Worm (Caenorhabditis elegans) whole organism, L4 larva: ENCODE results near the gene shc-3.
A peak's percentile ranks its signal among the peaks of the same experiment; 100 is the strongest.

Experiments
- D1046.2 ChIP-seq: fragments of 200-800 bp; sonication (Bioruptor generic); IDR thresholded peaks from 2 replicates; pipeline ENCODE4 v1.3.6; 2022; ENCODE audit warnings: missing genetic modification characterization, missing compliant biosample characterization
- F26F4.8 ChIP-seq: fragments of 200-800 bp; sonication (Bioruptor generic); conservative IDR thresholded peaks from 2 replicates; pipeline ENCODE4 v1.3.6; 2022; ENCODE audit warnings: missing genetic modification characterization, missing compliant biosample characterization
- F44E2.7 ChIP-seq: fragments of 200-800 bp; sonication (Bioruptor generic); IDR thresholded peaks from 2 replicates; pipeline ENCODE4 v2.1.2; 2022; ENCODE audit warnings: missing genetic modification characterization, missing compliant biosample characterization
- R02D3.7 ChIP-seq: fragments of 150-350 bp; sonication (generic microtip); optimal IDR thresholded peaks from 3 replicates; lab custom pipeline; 2014; ENCODE audit warnings: missing biosample characterization, missing genetic modification characterization
- T26A8.4 ChIP-seq: fragments of 200-800 bp; sonication (Bioruptor generic); IDR thresholded peaks from 2 replicates; pipeline ENCODE4 v1.3.6; 2022; ENCODE audit warnings: missing genetic modification characterization, missing compliant biosample characterization
- Y105C5A.15 ChIP-seq: fragments of 200-800 bp; sonication (Bioruptor generic); IDR thresholded peaks from 2 replicates; pipeline ENCODE4 v1.3.6; 2022; ENCODE audit warnings: missing genetic modification characterization, missing compliant biosample characterization
- Y5F2A.4 ChIP-seq: fragments of 200-800 bp; sonication (Bioruptor generic); optimal IDR thresholded peaks from 2 replicates; lab custom pipeline; 2018; ENCODE audit warnings: mild to moderate bottlenecking, missing genetic modification characterization, missing compliant biosample characterization
- aly-2 ChIP-seq: sonication (generic microtip); optimal IDR thresholded peaks from 2 replicates; lab custom pipeline; 2018; ENCODE audit warnings: missing biosample characterization, missing genetic modification characterization
- ama-1 ChIP-seq: fragments of 150-350 bp; optimal IDR thresholded peaks from 2 replicates; lab custom pipeline; 2014; ENCODE audit warnings: inconsistent platforms, mixed read lengths
- arid-1 ChIP-seq: fragments of 200-800 bp; sonication (Bioruptor generic); conservative IDR thresholded peaks from 2 replicates; pipeline ENCODE4 v1.3.6; 2022; ENCODE audit warnings: missing genetic modification reagents, missing genetic modification characterization, missing compliant biosample characterization
- ceh-62 ChIP-seq: sonication (generic microtip); optimal IDR thresholded peaks from 2 replicates; lab custom pipeline; 2017; ENCODE audit warnings: missing biosample characterization, missing genetic modification characterization
- ces-1 ChIP-seq: fragments of 150-350 bp; sonication (generic microtip); optimal IDR thresholded peaks from 4 replicates; lab custom pipeline; 2014; ENCODE audit warnings: missing biosample characterization, missing genetic modification reagents, missing genetic modification characterization
- daf-16 ChIP-seq, 3 experiments: sonication (generic microtip); optimal IDR thresholded peaks; 2 replicates each; lab custom pipeline; 2016 to 2017; ENCODE audit warnings: missing genetic modification characterization in 3 of 3, missing genetic modification reagents in 3 of 3, mild to moderate bottlenecking in 2 of 3, missing compliant biosample characterization in 2 of 3, missing biosample characterization in 1 of 3, moderate library complexity in 1 of 3
- dmd-6 ChIP-seq: fragments of 200-800 bp; sonication (Bioruptor generic); IDR thresholded peaks from 2 replicates; pipeline ENCODE4 v1.3.6; 2022; ENCODE audit warnings: missing genetic modification reagents, missing genetic modification characterization, missing compliant biosample characterization
- dmd-8 ChIP-seq: fragments of 200-800 bp; sonication (Bioruptor generic); IDR thresholded peaks from 2 replicates; pipeline ENCODE4 v1.3.6; 2022; ENCODE audit warnings: missing genetic modification characterization, missing compliant biosample characterization
- dmd-9 ChIP-seq: fragments of 200-800 bp; sonication (Bioruptor generic); IDR thresholded peaks from 2 replicates; pipeline ENCODE4 v1.3.6; 2022; ENCODE audit warnings: missing genetic modification reagents, missing genetic modification characterization, missing compliant biosample characterization
- duxl-1 ChIP-seq: sonication (generic microtip); optimal IDR thresholded peaks from 2 replicates; lab custom pipeline; 2016; ENCODE audit warnings: mild to moderate bottlenecking, missing genetic modification characterization, moderate library complexity, missing compliant biosample characterization; ENCODE audit not compliant: poor library complexity
- egl-27 ChIP-seq: sonication (generic microtip); optimal IDR thresholded peaks from 3 replicates; lab custom pipeline; 2017; ENCODE audit warnings: missing biosample characterization, missing genetic modification reagents, missing genetic modification characterization
- egl-43 ChIP-seq: fragments of 200-800 bp; sonication (Bioruptor generic); IDR thresholded peaks from 2 replicates; pipeline ENCODE4 v1.3.6; 2022; ENCODE audit warnings: missing genetic modification reagents, missing genetic modification characterization, missing compliant biosample characterization
- fkh-10 ChIP-seq: fragments of 150-350 bp; optimal IDR thresholded peaks from 2 replicates; lab custom pipeline; 2014; ENCODE audit warnings: missing biosample characterization, missing genetic modification reagents, missing genetic modification characterization
- fos-1 ChIP-seq: fragments of 150-350 bp; optimal IDR thresholded peaks from 2 replicates; lab custom pipeline; 2014; ENCODE audit warnings: missing biosample characterization, missing genetic modification characterization
- gei-8 ChIP-seq: fragments of 200-800 bp; sonication (Bioruptor generic); optimal IDR thresholded peaks from 2 replicates; lab custom pipeline; 2018; ENCODE audit warnings: mild to moderate bottlenecking, missing genetic modification characterization, missing compliant biosample characterization
- hif-1 ChIP-seq, 2 experiments: sonication (generic microtip); optimal IDR thresholded peaks; 2 replicates each; lab custom pipeline; 2016 to 2017; ENCODE audit warnings: missing compliant biosample characterization in 2 of 2, missing genetic modification characterization in 2 of 2, missing genetic modification reagents in 2 of 2, missing genotype in 2 of 2, mild to moderate bottlenecking in 1 of 2
- hmg-1.1 ChIP-seq: fragments of 200-800 bp; sonication (Bioruptor generic); IDR thresholded peaks from 2 replicates; pipeline ENCODE4 v1.3.6; 2022; ENCODE audit warnings: missing genetic modification reagents, missing genetic modification characterization, missing compliant biosample characterization
- lin-38 ChIP-seq: fragments of 200-800 bp; sonication (Bioruptor generic); IDR thresholded peaks from 2 replicates; pipeline ENCODE4 v1.3.6; 2022; ENCODE audit warnings: missing genetic modification reagents, missing genetic modification characterization, missing compliant biosample characterization
- lir-3 ChIP-seq: sonication (generic microtip); optimal IDR thresholded peaks from 2 replicates; lab custom pipeline; 2016; ENCODE audit warnings: mild to moderate bottlenecking, missing genetic modification characterization, missing compliant biosample characterization
- madf-5 ChIP-seq, 2 experiments: fragments of 200-800 bp; sonication (Bioruptor generic); IDR thresholded peaks; 2 replicates each; pipeline ENCODE4 v1.3.6; 2022; ENCODE audit warnings: missing compliant biosample characterization in 2 of 2, missing genetic modification characterization in 2 of 2
- mdl-1 ChIP-seq, 2 experiments: fragments of 150-350 bp in 1 of 2; sonication (generic microtip) in 1 of 2; optimal IDR thresholded peaks; 2 replicates each; lab custom pipeline; 2014 to 2017; ENCODE audit warnings: missing biosample characterization in 2 of 2, missing genetic modification characterization in 2 of 2
- mdt-29 ChIP-seq: fragments of 200-800 bp; sonication (Bioruptor generic); IDR thresholded peaks from 2 replicates; pipeline ENCODE4 v1.3.6; 2022; ENCODE audit warnings: missing genetic modification reagents, missing genetic modification characterization, missing compliant biosample characterization
- mep-1 ChIP-seq: fragments of 150-350 bp; sonication (generic microtip); optimal IDR thresholded peaks from 3 replicates; lab custom pipeline; 2014; ENCODE audit warnings: missing biosample characterization, missing genetic modification characterization
- mes-2 ChIP-seq: sonication (generic microtip); optimal IDR thresholded peaks from 2 replicates; lab custom pipeline; 2016; ENCODE audit warnings: missing genotype, mild to moderate bottlenecking, missing genetic modification characterization, missing compliant biosample characterization; ENCODE audit not compliant: poor library complexity, severe bottlenecking
- mxl-2 ChIP-seq: fragments of 200-800 bp; sonication (Bioruptor generic); conservative IDR thresholded peaks from 2 replicates; pipeline ENCODE4 v1.3.6; 2022; ENCODE audit warnings: missing genetic modification reagents, missing genetic modification characterization, missing compliant biosample characterization
- nhr-102 ChIP-seq: sonication (generic microtip); optimal IDR thresholded peaks from 2 replicates; lab custom pipeline; 2016; ENCODE audit warnings: mild to moderate bottlenecking, missing genetic modification characterization, moderate library complexity, missing compliant biosample characterization
- nhr-11 ChIP-seq: fragments of 150-350 bp; optimal IDR thresholded peaks from 2 replicates; lab custom pipeline; 2014; ENCODE audit warnings: missing biosample characterization, missing genetic modification characterization
- nhr-111 ChIP-seq: fragments of 200-800 bp; sonication (Bioruptor generic); optimal IDR thresholded peaks from 2 replicates; lab custom pipeline; 2018; ENCODE audit warnings: mild to moderate bottlenecking, missing genetic modification characterization, missing compliant biosample characterization
- nhr-237 ChIP-seq: sonication (generic microtip); optimal IDR thresholded peaks from 2 replicates; lab custom pipeline; 2017; ENCODE audit warnings: missing biosample characterization, missing genetic modification characterization
- nhr-42 ChIP-seq: fragments of 200-800 bp; sonication (Bioruptor generic); IDR thresholded peaks from 2 replicates; pipeline ENCODE4 v1.3.6; 2022; ENCODE audit warnings: missing genetic modification characterization, missing compliant biosample characterization
- nhr-48 ChIP-seq: sonication (generic microtip); optimal IDR thresholded peaks from 2 replicates; lab custom pipeline; 2016; ENCODE audit warnings: mild to moderate bottlenecking, missing genetic modification characterization, missing compliant biosample characterization
- pqm-1 ChIP-seq: sonication (generic microtip); optimal IDR thresholded peaks from 2 replicates; lab custom pipeline; 2017; ENCODE audit warnings: missing biosample characterization, missing genetic modification characterization
- rbr-2 ChIP-seq: sonication (generic microtip); optimal IDR thresholded peaks from 2 replicates; lab custom pipeline; 2016; ENCODE audit warnings: missing genotype, missing genetic modification characterization, missing compliant biosample characterization
- set-16 ChIP-seq: fragments of 200-800 bp; sonication (Bioruptor generic); IDR thresholded peaks from 2 replicates; pipeline ENCODE4 v1.3.6; 2022; ENCODE audit warnings: missing genetic modification reagents, missing genetic modification characterization, missing compliant biosample characterization
- snpc-1.2 ChIP-seq: fragments of 200-800 bp; sonication (Bioruptor generic); IDR thresholded peaks from 2 replicates; pipeline ENCODE4 v1.3.6; 2022; ENCODE audit warnings: missing genetic modification reagents, missing genetic modification characterization, missing compliant biosample characterization
- snpc-4 ChIP-seq: fragments of 150-350 bp; optimal IDR thresholded peaks from 2 replicates; lab custom pipeline; 2014; ENCODE audit warnings: missing biosample characterization, missing genetic modification characterization
- spr-3 ChIP-seq: fragments of 200-800 bp; sonication (Bioruptor generic); optimal IDR thresholded peaks from 2 replicates; lab custom pipeline; 2018; ENCODE audit warnings: mild to moderate bottlenecking, missing genetic modification characterization, missing compliant biosample characterization
- tra-1 ChIP-seq: fragments of 200-800 bp; sonication (Bioruptor generic); IDR thresholded peaks from 2 replicates; pipeline ENCODE4 v1.3.6; 2022; ENCODE audit warnings: missing genetic modification reagents, missing genetic modification characterization, missing compliant biosample characterization
- unc-130 ChIP-seq: sonication (generic microtip); optimal IDR thresholded peaks from 2 replicates; lab custom pipeline; 2016; ENCODE audit warnings: missing genetic modification reagents, missing genetic modification characterization, missing compliant biosample characterization
- unc-62 ChIP-seq, 3 experiments: fragments of 150-350 bp in 1 of 3; sonication (generic microtip); optimal IDR thresholded peaks in 2 of 3; peaks in 1 of 3; 1 replicate in 1 of 3; 2 replicates in 2 of 3; lab custom pipeline; 2014 to 2017; ENCODE audit warnings: missing biosample characterization in 3 of 3, missing genetic modification characterization in 3 of 3, missing genetic modification reagents in 3 of 3, missing genotype in 1 of 3
- vab-7 ChIP-seq: fragments of 200-800 bp; sonication (Bioruptor generic); IDR thresholded peaks from 2 replicates; pipeline ENCODE4 v1.3.6; 2022; ENCODE audit warnings: missing genetic modification reagents, missing genetic modification characterization, missing compliant biosample characterization
- zag-1 ChIP-seq: fragments of 150-350 bp; optimal IDR thresholded peaks from 2 replicates; lab custom pipeline; 2014; ENCODE audit warnings: missing biosample characterization, missing genetic modification characterization
- zip-11 ChIP-seq: fragments of 200-800 bp; sonication (Bioruptor generic); IDR thresholded peaks from 2 replicates; pipeline ENCODE4 v1.3.6; 2022; ENCODE audit warnings: missing genetic modification characterization, missing compliant biosample characterization
- ztf-7 ChIP-seq: fragments of 150-350 bp; optimal IDR thresholded peaks from 2 replicates; lab custom pipeline; 2014; ENCODE audit warnings: missing biosample characterization, missing genetic modification characterization

Gene shc-3

ce11 chrX:13744543-13745113 is 27.3 kb downstream of the shc-3 start (continued):
- TF ChIP-seq R02D3.7 (tag; lab: Kevin White, UChicago) (no peak), egl-43 (GFP tag; lab: Robert Waterston, UW) (no peak), D1046.2 (no peak), Y5F2A.4 (no peak), gei-8 (GFP tag; lab: Kevin White, UChicago) (no peak), daf-16 (GFP tag; optimal IDR thresholded peaks at IDR 0.05; lab: Kevin White, UChicago) (no peak), daf-16 (tag; optimal IDR thresholded peaks at IDR 0.05; lab: Kevin White, UChicago) (no peak), mdt-29 (no peak), lir-3 (tag; lab: Kevin White, UChicago) (no peak), nhr-11 (tag; lab: Kevin White, UChicago) (peak; percentile 67), mdl-1 (tag; optimal IDR thresholded peaks at IDR 0.05; lab: Kevin White, UChicago) (peak in 1 of 2 experiments; percentile 32), unc-130 (no peak), egl-27 (tag; lab: Kevin White, UChicago) (no peak), mep-1 (tag; lab: Kevin White, UChicago) (peak; percentile 26), pqm-1 (tag; lab: Kevin White, UChicago) (peak; percentile 38), nhr-237 (tag; lab: Kevin White, UChicago) (no peak), ama-1 (lab: Kevin White, UChicago) (no peak), F26F4.8 (GFP tag; lab: Robert Waterston, UW) (no peak), nhr-102 (tag; lab: Kevin White, UChicago) (no peak), F44E2.7 (no peak), lin-38 (GFP tag; lab: Robert Waterston, UW) (no peak), snpc-1.2 (no peak), fkh-10 (GFP tag; lab: Kevin White, UChicago) (no peak), dmd-9 (GFP tag; lab: Robert Waterston, UW) (no peak), dmd-8 (GFP tag; lab: Robert Waterston, UW) (no peak), zip-11 (GFP tag; lab: Robert Waterston, UW) (no peak), tra-1 (GFP tag; lab: Robert Waterston, UW) (peak; percentile 75), madf-5 (GFP tag; IDR thresholded peaks at IDR 0.05; lab: Robert Waterston, UW) (no peak), rbr-2 (no peak), vab-7 (no peak), mxl-2 (no peak), dmd-6 (GFP tag; lab: Robert Waterston, UW) (peak; percentile 84), hmg-1.1 (GFP tag; lab: Robert Waterston, UW) (no peak), T26A8.4 (GFP tag; lab: Robert Waterston, UW) (no peak), Y105C5A.15 (GFP tag; lab: Robert Waterston, UW) (no peak), mes-2 (no peak), snpc-4 (tag; lab: Kevin White, UChicago) (no peak), unc-62 (GFP tag; optimal IDR thresholded peaks at IDR 0.05 in 1 of 2; lab: Kevin White, UChicago) (no peak), unc-62 (tag; optimal IDR thresholded peaks at IDR 0.05; lab: Kevin White, UChicago) (no peak), spr-3 (GFP tag; lab: Kevin White, UChicago) (no peak), nhr-48 (tag; lab: Kevin White, UChicago) (peak; percentile 70), zag-1 (no peak), hif-1 (tag; optimal IDR thresholded peaks at IDR 0.05; lab: Kevin White, UChicago) (peak in 1 of 2 experiments; percentile 47), arid-1 (no peak), fos-1 (tag; lab: Kevin White, UChicago) (no peak), ceh-62 (tag; lab: Kevin White, UChicago) (no peak), aly-2 (tag; lab: Kevin White, UChicago) (no peak), set-16 (GFP tag; lab: Robert Waterston, UW) (no peak), ces-1 (GFP tag; lab: Kevin White, UChicago) (no peak), nhr-42 (GFP tag; lab: Robert Waterston, UW) (no peak), duxl-1 (no peak), ztf-7 (tag; lab: Kevin White, UChicago) (no peak), nhr-111 (GFP tag; lab: Kevin White, UChicago) (no peak)
